Fruit fly (Drosophila melanogaster) whole organism, embryonic: ENCODE data around the gene Mlp84B.

Experiments used
- CG11696 ChIP-seq: fragments of 200-800 bp; sonication (Bioruptor generic); IDR thresholded peaks from 2 replicates; pipeline ENCODE4 v1.3.6; 2022; ENCODE audit warnings: missing biosample characterization, missing genetic modification characterization
- CG12155 ChIP-seq: fragments of 200-800 bp; sonication (Bioruptor generic); optimal IDR thresholded peaks from 3 replicates; lab custom pipeline; 2016; ENCODE audit warnings: missing biosample characterization, missing genetic modification characterization
- CG1233 ChIP-seq: fragments of 200-800 bp; sonication (Bioruptor generic); optimal IDR thresholded peaks from 4 replicates; lab custom pipeline; 2018; ENCODE audit warnings: missing biosample characterization, mild to moderate bottlenecking, missing genetic modification characterization
- CG12744 ChIP-seq: fragments of 200-800 bp; sonication (Bioruptor generic); optimal IDR thresholded peaks from 2 replicates; lab custom pipeline; 2016; ENCODE audit warnings: missing biosample characterization, missing genetic modification characterization
- CG13424 ChIP-seq: fragments of 200-800 bp; sonication (Bioruptor generic); optimal IDR thresholded peaks from 2 replicates; lab custom pipeline; 2019; ENCODE audit warnings: missing biosample characterization, mild to moderate bottlenecking, missing genetic modification characterization, moderate library complexity
- CG13775 ChIP-seq: fragments of 200-800 bp; sonication (Bioruptor generic); optimal IDR thresholded peaks from 3 replicates; lab custom pipeline; 2017; ENCODE audit warnings: missing biosample characterization, mild to moderate bottlenecking, missing genetic modification characterization
- CG14965 ChIP-seq: fragments of 200-800 bp; sonication (Bioruptor generic); optimal IDR thresholded peaks from 2 replicates; lab custom pipeline; 2016; ENCODE audit warnings: missing biosample characterization, missing genetic modification characterization, borderline replicate concordance
- CG15479 ChIP-seq: fragments of 200-800 bp; sonication (Bioruptor generic); optimal IDR thresholded peaks from 3 replicates; lab custom pipeline; 2019; ENCODE audit warnings: missing biosample characterization, mild to moderate bottlenecking, missing genetic modification characterization, moderate library complexity
- CG16779 ChIP-seq: fragments of 200-800 bp; sonication (Bioruptor generic); IDR thresholded peaks from 2 replicates; pipeline ENCODE4 v1.3.6; 2022; ENCODE audit warnings: missing biosample characterization, missing genetic modification characterization
- CG30431 ChIP-seq: fragments of 200-800 bp; sonication (Bioruptor generic); optimal IDR thresholded peaks from 2 replicates; lab custom pipeline; 2017; ENCODE audit warnings: missing biosample characterization, missing genetic modification characterization
- CG31224 ChIP-seq: fragments of 200-800 bp; sonication (Bioruptor generic); IDR thresholded peaks from 2 replicates; pipeline ENCODE4 v1.3.6; 2022; ENCODE audit warnings: missing biosample characterization, missing genetic modification characterization
- CG3847 ChIP-seq: fragments of 200-800 bp; sonication (Bioruptor generic); IDR thresholded peaks from 2 replicates; pipeline ENCODE4 v1.3.6; 2022; ENCODE audit warnings: missing biosample characterization, missing genetic modification characterization
- CG42726 ChIP-seq: fragments of 200-800 bp; sonication (Bioruptor generic); IDR thresholded peaks from 2 replicates; pipeline ENCODE4 v1.3.6; 2022; ENCODE audit warnings: missing biosample characterization, missing genetic modification characterization; ENCODE audit not compliant: partially characterized antibody
- CG4404 ChIP-seq: fragments of 200-800 bp; sonication (Bioruptor generic); IDR thresholded peaks from 2 replicates; pipeline ENCODE4 v1.3.6; 2022; ENCODE audit warnings: missing biosample characterization, missing genetic modification characterization
- CG7963 ChIP-seq: fragments of 200-800 bp; sonication (Bioruptor generic); IDR thresholded peaks from 3 replicates; pipeline ENCODE4 v1.3.6; 2022; ENCODE audit warnings: missing biosample characterization, missing genetic modification characterization; ENCODE audit not compliant: partially characterized antibody
- CG9727 ChIP-seq: fragments of 200-800 bp; sonication (Bioruptor generic); optimal IDR thresholded peaks from 3 replicates; lab custom pipeline; 2017; ENCODE audit warnings: missing biosample characterization, mild to moderate bottlenecking, missing genetic modification characterization
- CG9797 ChIP-seq: fragments of 200-800 bp; sonication (Bioruptor generic); optimal IDR thresholded peaks from 3 replicates; lab custom pipeline; 2018; ENCODE audit warnings: missing biosample characterization, mild to moderate bottlenecking, missing genetic modification characterization
- CG9817 ChIP-seq: fragments of 200-800 bp; sonication (Bioruptor generic); optimal IDR thresholded peaks from 2 replicates; lab custom pipeline; 2018; ENCODE audit warnings: missing biosample characterization, mild to moderate bottlenecking, missing genetic modification characterization, moderate library complexity
- CHES-1-like ChIP-seq: fragments of 200-800 bp; sonication (Bioruptor generic); optimal IDR thresholded peaks from 2 replicates; lab custom pipeline; 2016; ENCODE audit warnings: missing biosample characterization, missing genetic modification characterization
- D19B ChIP-seq: fragments of 200-800 bp; sonication (Bioruptor generic); optimal IDR thresholded peaks from 2 replicates; lab custom pipeline; 2017; ENCODE audit warnings: missing biosample characterization, mild to moderate bottlenecking, missing genetic modification characterization
- Doc2 ChIP-seq: fragments of 200-800 bp; sonication (Bioruptor generic); IDR thresholded peaks from 2 replicates; pipeline ENCODE4 v1.3.6; 2022; ENCODE audit warnings: missing biosample characterization, missing genetic modification characterization
- E2f1 ChIP-seq: fragments of 200-800 bp; sonication (Bioruptor generic); IDR thresholded peaks from 2 replicates; pipeline ENCODE4 v1.3.6; 2022; ENCODE audit warnings: missing biosample characterization, missing genetic modification characterization
- Fer3 ChIP-seq: fragments of 200-800 bp; sonication (Bioruptor generic); optimal IDR thresholded peaks from 2 replicates; lab custom pipeline; 2018; ENCODE audit warnings: missing biosample characterization, mild to moderate bottlenecking, missing genetic modification characterization, moderate library complexity
- H15 ChIP-seq: fragments of 200-800 bp; sonication (Bioruptor generic); IDR thresholded peaks from 3 replicates; pipeline ENCODE4 v1.3.6; 2022; ENCODE audit warnings: missing biosample characterization, missing genetic modification characterization
- Hr3 ChIP-seq: fragments of 200-800 bp; sonication (Bioruptor generic); optimal IDR thresholded peaks from 3 replicates; lab custom pipeline; 2016; ENCODE audit warnings: missing biosample characterization, missing genetic modification characterization
- Hsf ChIP-seq: fragments of 200-800 bp; sonication (Bioruptor generic); optimal IDR thresholded peaks from 3 replicates; lab custom pipeline; 2016; ENCODE audit warnings: missing biosample characterization, missing genetic modification characterization
- NfI ChIP-seq: fragments of 200-800 bp; sonication (Bioruptor generic); optimal IDR thresholded peaks from 3 replicates; lab custom pipeline; 2018; ENCODE audit warnings: missing biosample characterization, mild to moderate bottlenecking, missing genetic modification characterization, moderate library complexity
- Ravus ChIP-seq: fragments of 200-800 bp; sonication (Bioruptor generic); IDR thresholded peaks from 2 replicates; pipeline ENCODE4 v1.3.6; 2022; ENCODE audit warnings: missing biosample characterization, missing genetic modification characterization
- Sox100B ChIP-seq: fragments of 200-800 bp; sonication (Bioruptor generic); optimal IDR thresholded peaks from 3 replicates; lab custom pipeline; 2018; ENCODE audit warnings: missing biosample characterization, mild to moderate bottlenecking, missing genetic modification characterization
- Xrp1 ChIP-seq: fragments of 200-800 bp; sonication (Bioruptor generic); IDR thresholded peaks from 2 replicates; pipeline ENCODE4 v1.3.6; 2022; ENCODE audit warnings: missing biosample characterization, missing genetic modification characterization
- ato ChIP-seq: fragments of 200-800 bp; sonication (Bioruptor generic); IDR thresholded peaks from 2 replicates; pipeline ENCODE4 v1.3.6; 2022; ENCODE audit warnings: missing biosample characterization, missing genetic modification characterization; ENCODE audit not compliant: partially characterized antibody
- bsh ChIP-seq, 2 experiments: fragments of 200-800 bp; sonication (Bioruptor generic); optimal IDR thresholded peaks; 2 replicates each; lab custom pipeline; 2017 to 2018; ENCODE audit warnings: mild to moderate bottlenecking in 2 of 2, missing biosample characterization in 2 of 2, missing genetic modification characterization in 2 of 2, moderate library complexity in 1 of 2
- btn ChIP-seq: fragments of 200-800 bp; sonication (Bioruptor generic); optimal IDR thresholded peaks from 2 replicates; lab custom pipeline; 2016; ENCODE audit warnings: missing biosample characterization, missing genetic modification characterization
- chm ChIP-seq: fragments of 200-800 bp; sonication (Bioruptor generic); IDR thresholded peaks from 2 replicates; pipeline ENCODE4 v1.3.6; 2022; ENCODE audit warnings: missing biosample characterization, missing genetic modification characterization
- crp ChIP-seq, 2 experiments: fragments of 200-800 bp; sonication (Bioruptor generic); optimal IDR thresholded peaks; 2 replicates in 1 of 2; 3 replicates in 1 of 2; lab custom pipeline; 2017; ENCODE audit warnings: missing biosample characterization in 2 of 2, missing genetic modification characterization in 2 of 2, mild to moderate bottlenecking in 1 of 2, moderate library complexity in 1 of 2
- dan ChIP-seq: fragments of 200-800 bp; sonication (Bioruptor generic); IDR thresholded peaks from 2 replicates; pipeline ENCODE4 v1.3.6; 2022; ENCODE audit warnings: missing biosample characterization, missing genetic modification characterization
- ems ChIP-seq: fragments of 200-800 bp; sonication (Bioruptor generic); optimal IDR thresholded peaks from 3 replicates; lab custom pipeline; 2016; ENCODE audit warnings: missing biosample characterization, missing genetic modification characterization
- grau ChIP-seq: fragments of 200-800 bp; optimal IDR thresholded peaks from 3 replicates; lab custom pipeline; 2019; ENCODE audit warnings: missing biosample characterization, mild to moderate bottlenecking, missing genetic modification characterization, moderate library complexity
- grn ChIP-seq: fragments of 200-800 bp; sonication (Bioruptor generic); optimal IDR thresholded peaks from 3 replicates; lab custom pipeline; 2017; ENCODE audit warnings: missing biosample characterization, missing genetic modification characterization
- klu ChIP-seq: fragments of 200-800 bp; sonication (Bioruptor generic); IDR thresholded peaks from 2 replicates; pipeline ENCODE4 v1.3.6; 2022; ENCODE audit warnings: missing biosample characterization, missing genetic modification characterization
- nau ChIP-seq: fragments of 200-800 bp; sonication (Bioruptor generic); optimal IDR thresholded peaks from 3 replicates; lab custom pipeline; 2017; ENCODE audit warnings: missing biosample characterization, mild to moderate bottlenecking, missing genetic modification characterization, missing genetic modification reagents
- org-1 ChIP-seq: fragments of 200-800 bp; sonication (Bioruptor generic); optimal IDR thresholded peaks from 2 replicates; lab custom pipeline; 2017; ENCODE audit warnings: missing biosample characterization, missing genetic modification characterization
- pros ChIP-seq: fragments of 200-800 bp; sonication (Bioruptor generic); optimal IDR thresholded peaks from 3 replicates; lab custom pipeline; 2019; ENCODE audit warnings: missing biosample characterization, mild to moderate bottlenecking, missing genetic modification characterization, moderate library complexity
- run ChIP-seq: fragments of 200-800 bp; sonication (Bioruptor generic); optimal IDR thresholded peaks from 3 replicates; lab custom pipeline; 2018; ENCODE audit warnings: missing biosample characterization, mild to moderate bottlenecking, missing genetic modification characterization
- sens ChIP-seq: fragments of 200-800 bp; sonication (Bioruptor generic); peaks from one replicate; lab custom pipeline; 2016; ENCODE audit warnings: missing biosample characterization, missing genetic modification characterization
- sna ChIP-seq: fragments of 200-800 bp; sonication (Bioruptor generic); IDR thresholded peaks from 2 replicates; pipeline ENCODE4 v1.3.6; 2022; ENCODE audit warnings: missing biosample characterization, missing genetic modification characterization; ENCODE audit not compliant: partially characterized antibody
- sr ChIP-seq: fragments of 200-800 bp; sonication (Bioruptor generic); IDR thresholded peaks from 3 replicates; pipeline ENCODE4 v1.3.6; 2022; ENCODE audit warnings: missing biosample characterization, missing genetic modification characterization
- stwl ChIP-seq: fragments of 200-800 bp; sonication (Bioruptor generic); optimal IDR thresholded peaks from 3 replicates; lab custom pipeline; 2018; ENCODE audit warnings: missing biosample characterization, mild to moderate bottlenecking, missing genetic modification characterization, moderate library complexity
- toy ChIP-seq: fragments of 200-800 bp; sonication (Bioruptor generic); IDR thresholded peaks from 2 replicates; pipeline ENCODE4 v1.3.6; 2022; ENCODE audit warnings: missing biosample characterization, missing genetic modification characterization
- ttk ChIP-seq: fragments of 200-800 bp; sonication (Bioruptor generic); IDR thresholded peaks from 2 replicates; pipeline ENCODE4 v2.1.2; 2022; ENCODE audit warnings: missing biosample characterization, missing genetic modification characterization
- tup ChIP-seq: fragments of 200-800 bp; sonication (Bioruptor generic); optimal IDR thresholded peaks from 2 replicates; lab custom pipeline; 2016; ENCODE audit warnings: missing biosample characterization, mild to moderate bottlenecking, missing genetic modification characterization, moderate library complexity
- yki ChIP-seq: fragments of >200 bp; optimal IDR thresholded peaks from 3 replicates; lab custom pipeline; 2018

Gene Mlp84B

DNA sequence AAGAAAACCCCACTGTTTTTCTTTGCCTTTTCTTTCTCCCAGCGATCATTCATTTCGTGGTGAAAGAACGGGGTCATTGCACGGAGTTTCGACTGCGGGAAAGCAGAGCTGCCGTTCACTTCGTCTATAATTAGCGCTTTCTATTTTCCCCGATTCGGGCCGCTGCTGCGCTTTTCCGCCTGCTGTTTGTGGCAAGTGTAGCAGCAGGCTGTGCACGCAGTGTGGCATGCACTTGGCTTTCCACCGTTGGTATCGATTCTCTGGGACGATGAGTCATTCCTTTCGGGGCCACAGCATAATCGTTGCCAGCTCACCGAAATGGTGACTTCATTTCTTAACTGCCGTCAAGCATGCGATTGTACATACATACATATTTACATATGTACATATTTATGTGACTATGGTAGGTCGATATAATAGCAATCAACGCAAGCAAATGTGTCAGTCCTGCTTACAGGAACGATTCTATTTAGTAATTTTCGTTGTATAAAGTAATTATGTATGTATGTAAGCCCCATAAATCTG, 28.6 kb downstream of the Mlp84B start (continued):
- TF ChIP-seq sens: no peak
- no peak for TF ChIP-seq E2f1
- no peak for TF ChIP-seq Ravus (GFP tag; lab: Robert Waterston, UW)
- TF ChIP-seq CG7963: no peak
- TF ChIP-seq CG16779: no peak
- TF ChIP-seq Hsf (GFP tag; lab: Kevin White, UChicago): no peak
- TF ChIP-seq toy (GFP tag; lab: Robert Waterston, UW): no peak
- TF ChIP-seq ato (GFP tag; lab: Robert Waterston, UW): no peak
- TF ChIP-seq H15 (GFP tag; lab: Robert Waterston, UW): no peak
- TF ChIP-seq crp (GFP tag; optimal IDR thresholded peaks at IDR 0.05; lab: Kevin White, UChicago): no peak
- TF ChIP-seq CG1233 (GFP tag; lab: Kevin White, UChicago): no peak
- no peak for TF ChIP-seq ttk (GFP tag; lab: Robert Waterston, UW)
- TF ChIP-seq NfI (GFP tag; lab: Kevin White, UChicago): no peak
- TF ChIP-seq sna: no peak
- no peak for TF ChIP-seq CG12744 (GFP tag; lab: Kevin White, UChicago)
- TF ChIP-seq CG15479 (GFP tag; lab: Kevin White, UChicago): no peak
- no peak for TF ChIP-seq Xrp1 (GFP tag; lab: Robert Waterston, UW)
- TF ChIP-seq Hr3 (GFP tag; lab: Kevin White, UChicago): no peak
- no peak for TF ChIP-seq klu (GFP tag; lab: Robert Waterston, UW)
- no peak for TF ChIP-seq CG30431 (GFP tag; lab: Kevin White, UChicago)
- no peak for TF ChIP-seq tup
- TF ChIP-seq CG9797 (GFP tag; lab: Kevin White, UChicago): no peak
- TF ChIP-seq CG31224: no peak
- TF ChIP-seq CG9727 (GFP tag; lab: Kevin White, UChicago): peak; percentile 11
- TF ChIP-seq chm (GFP tag; lab: Robert Waterston, UW): 0 out of 2 replicates have a peak, but pooled peaks have one; percentile 47
- TF ChIP-seq Fer3 (tag; lab: Kevin White, UChicago): no peak
- no peak for TF ChIP-seq CG13775 (GFP tag; lab: Kevin White, UChicago)
- no peak for TF ChIP-seq grau (tag; lab: Kevin White, UChicago)
- TF ChIP-seq CG9817 (tag; lab: Kevin White, UChicago): no peak
- no peak for TF ChIP-seq ems (GFP tag; lab: Kevin White, UChicago)
- no peak for TF ChIP-seq bsh (GFP tag; optimal IDR thresholded peaks at IDR 0.05; lab: Kevin White, UChicago)
- TF ChIP-seq CG4404 (GFP tag; lab: Robert Waterston, UW): no peak
- no peak for TF ChIP-seq sr (GFP tag; lab: Robert Waterston, UW)
- TF ChIP-seq yki (lab: Kevin White, UChicago): no peak
- TF ChIP-seq CG11696 (GFP tag; lab: Robert Waterston, UW): 0 out of 2 replicates have a peak, but pooled peaks have one; percentile 49
- no peak for TF ChIP-seq org-1 (GFP tag; lab: Kevin White, UChicago)
- no peak for TF ChIP-seq CG3847 (GFP tag; lab: Robert Waterston, UW)
- TF ChIP-seq dan: no peak
- no peak for TF ChIP-seq Sox100B (GFP tag; lab: Kevin White, UChicago)
- no peak for TF ChIP-seq CG42726 (GFP tag; lab: Robert Waterston, UW)
- no peak for TF ChIP-seq grn (GFP tag; lab: Kevin White, UChicago)
- no peak for TF ChIP-seq CG13424 (tag; lab: Kevin White, UChicago)
- TF ChIP-seq Doc2: no peak
- no peak for TF ChIP-seq nau
- no peak for TF ChIP-seq CG12155 (GFP tag; lab: Kevin White, UChicago)
- TF ChIP-seq CG14965 (GFP tag; lab: Kevin White, UChicago): no peak
- TF ChIP-seq CHES-1-like (GFP tag; lab: Kevin White, UChicago): no peak
- TF ChIP-seq run (tag; lab: Kevin White, UChicago): no peak
- TF ChIP-seq btn: no peak
- peak; percentile 79 for TF ChIP-seq pros (GFP tag; lab: Kevin White, UChicago)
- TF ChIP-seq stwl (tag; lab: Kevin White, UChicago): no peak
- TF ChIP-seq D19B (GFP tag; lab: Kevin White, UChicago): no peak
